Fruit fly (Drosophila melanogaster) whole organism, embryonic: ENCODE results near the gene Son.

Experiments used
- Atf3 ChIP-seq: fragments of 200-800 bp; sonication (Bioruptor generic); optimal IDR thresholded peaks from 3 replicates; lab custom pipeline; 2016; ENCODE audit warnings: missing biosample characterization, missing genetic modification characterization
- Bgb ChIP-seq: fragments of 200-800 bp; sonication (Bioruptor generic); IDR thresholded peaks from 2 replicates; pipeline ENCODE4 v1.3.6; 2022; ENCODE audit warnings: missing biosample characterization, missing genetic modification characterization; ENCODE audit not compliant: partially characterized antibody
- Blimp-1 ChIP-seq: fragments of 200-800 bp; sonication (Bioruptor generic); optimal IDR thresholded peaks from 3 replicates; lab custom pipeline; 2018; ENCODE audit warnings: missing biosample characterization, missing genetic modification characterization, mild to moderate bottlenecking, moderate library complexity, missing genetic modification reagents
- CG10431 ChIP-seq: fragments of 200-800 bp; sonication (Bioruptor generic); optimal IDR thresholded peaks from 3 replicates; lab custom pipeline; 2018; ENCODE audit warnings: missing biosample characterization, mild to moderate bottlenecking, missing genetic modification characterization
- CG10654 ChIP-seq: fragments of 200-800 bp; sonication (Bioruptor generic); optimal IDR thresholded peaks from 2 replicates; lab custom pipeline; 2016; ENCODE audit warnings: missing biosample characterization, missing genetic modification characterization
- CG11085 ChIP-seq: fragments of 200-800 bp; sonication (Bioruptor generic); IDR thresholded peaks from 2 replicates; pipeline ENCODE4 v1.3.6; 2022; ENCODE audit warnings: missing biosample characterization, missing genetic modification characterization
- CG12391 ChIP-seq: fragments of 200-800 bp; sonication (Bioruptor generic); optimal IDR thresholded peaks from 3 replicates; lab custom pipeline; 2018; ENCODE audit warnings: missing biosample characterization, mild to moderate bottlenecking, missing genetic modification characterization, moderate library complexity
- CG12744 ChIP-seq: fragments of 200-800 bp; sonication (Bioruptor generic); optimal IDR thresholded peaks from 2 replicates; lab custom pipeline; 2016; ENCODE audit warnings: missing biosample characterization, missing genetic modification characterization
- CG13424 ChIP-seq: fragments of 200-800 bp; sonication (Bioruptor generic); optimal IDR thresholded peaks from 2 replicates; lab custom pipeline; 2019; ENCODE audit warnings: missing biosample characterization, mild to moderate bottlenecking, missing genetic modification characterization, moderate library complexity
- CG1602 ChIP-seq: fragments of 200-800 bp; sonication (Bioruptor generic); optimal IDR thresholded peaks from 3 replicates; lab custom pipeline; 2016; ENCODE audit warnings: missing biosample characterization, missing genetic modification characterization
- CG17385 ChIP-seq: fragments of 200-800 bp; sonication (Bioruptor generic); optimal IDR thresholded peaks from 3 replicates; lab custom pipeline; 2018; ENCODE audit warnings: missing biosample characterization, mild to moderate bottlenecking, missing genetic modification characterization
- CG2120 ChIP-seq: fragments of 200-800 bp; sonication (Bioruptor generic); optimal IDR thresholded peaks from 3 replicates; lab custom pipeline; 2016; ENCODE audit warnings: missing biosample characterization, missing genetic modification characterization
- CG2678 ChIP-seq: fragments of 200-800 bp; sonication (Bioruptor generic); optimal IDR thresholded peaks from 3 replicates; lab custom pipeline; 2019; ENCODE audit warnings: missing biosample characterization, mild to moderate bottlenecking, missing genetic modification characterization, moderate library complexity
- CG3995 ChIP-seq: fragments of 200-800 bp; sonication (Bioruptor generic); optimal IDR thresholded peaks from 3 replicates; lab custom pipeline; 2016; ENCODE audit warnings: missing biosample characterization, missing genetic modification characterization
- CG4282 ChIP-seq: fragments of 200-800 bp; sonication (Bioruptor generic); optimal IDR thresholded peaks from 2 replicates; lab custom pipeline; 2016; ENCODE audit warnings: missing biosample characterization, missing genetic modification characterization
- CG4707 ChIP-seq: fragments of 200-800 bp; sonication (Bioruptor generic); optimal IDR thresholded peaks from 2 replicates; lab custom pipeline; 2018; ENCODE audit warnings: missing biosample characterization, mild to moderate bottlenecking, missing genetic modification characterization, moderate library complexity
- CG5245 ChIP-seq: fragments of 200-800 bp; sonication (Bioruptor generic); optimal IDR thresholded peaks from 3 replicates; lab custom pipeline; 2016; ENCODE audit warnings: missing biosample characterization, missing genetic modification characterization
- CG7556 ChIP-seq: fragments of 200-800 bp; sonication (Bioruptor generic); optimal IDR thresholded peaks from 2 replicates; lab custom pipeline; 2017; ENCODE audit warnings: missing biosample characterization, mild to moderate bottlenecking, missing genetic modification characterization
- CG7987 ChIP-seq: fragments of 200-800 bp; sonication (Bioruptor generic); optimal IDR thresholded peaks from 2 replicates; lab custom pipeline; 2018; ENCODE audit warnings: missing biosample characterization, mild to moderate bottlenecking, missing genetic modification characterization, moderate library complexity
- CG8388 ChIP-seq: fragments of 200-800 bp; sonication (Bioruptor generic); optimal IDR thresholded peaks from 2 replicates; lab custom pipeline; 2019; ENCODE audit warnings: missing biosample characterization, mild to moderate bottlenecking, missing genetic modification characterization, moderate library complexity
- CG9215 ChIP-seq: fragments of 200-800 bp; sonication (Bioruptor generic); IDR thresholded peaks from 2 replicates; pipeline ENCODE4 v1.3.6; 2022; ENCODE audit warnings: missing biosample characterization, missing genetic modification characterization
- CrebB ChIP-seq: fragments of 200-800 bp; sonication (Bioruptor generic); optimal IDR thresholded peaks from 3 replicates; lab custom pipeline; 2018; ENCODE audit warnings: missing biosample characterization, mild to moderate bottlenecking, missing genetic modification characterization
- Doc2 ChIP-seq: fragments of 200-800 bp; sonication (Bioruptor generic); IDR thresholded peaks from 2 replicates; pipeline ENCODE4 v1.3.6; 2022; ENCODE audit warnings: missing biosample characterization, missing genetic modification characterization
- Dp ChIP-seq: fragments of 200-800 bp; sonication (Bioruptor generic); optimal IDR thresholded peaks from 2 replicates; lab custom pipeline; 2018; ENCODE audit warnings: missing biosample characterization, mild to moderate bottlenecking, missing genetic modification characterization, moderate library complexity
- Hey ChIP-seq: fragments of 200-800 bp; sonication (Bioruptor generic); optimal IDR thresholded peaks from 3 replicates; lab custom pipeline; 2018; ENCODE audit warnings: missing biosample characterization, mild to moderate bottlenecking, missing genetic modification characterization
- HmgD ChIP-seq: fragments of 200-800 bp; sonication (Bioruptor generic); optimal IDR thresholded peaks from 3 replicates; lab custom pipeline; 2016; ENCODE audit warnings: missing biosample characterization, missing genetic modification characterization
- Hsf ChIP-seq: fragments of 200-800 bp; sonication (Bioruptor generic); optimal IDR thresholded peaks from 3 replicates; lab custom pipeline; 2016; ENCODE audit warnings: missing biosample characterization, missing genetic modification characterization
- Opbp ChIP-seq: fragments of 200-800 bp; sonication (Bioruptor generic); IDR thresholded peaks from 3 replicates; pipeline ENCODE4 v1.3.6; 2022; ENCODE audit warnings: missing biosample characterization, missing genetic modification characterization; ENCODE audit not compliant: partially characterized antibody
- Rx ChIP-seq: fragments of 200-800 bp; sonication (Bioruptor generic); IDR thresholded peaks from 2 replicates; pipeline ENCODE4 v1.3.6; 2022; ENCODE audit warnings: missing biosample characterization, missing genetic modification characterization
- cato ChIP-seq: fragments of 200-800 bp; sonication (Bioruptor generic); optimal IDR thresholded peaks from 2 replicates; lab custom pipeline; 2016; ENCODE audit warnings: missing biosample characterization, missing genetic modification characterization, borderline replicate concordance
- chinmo ChIP-seq: fragments of 200-800 bp; sonication (Bioruptor generic); IDR thresholded peaks from 4 replicates; pipeline ENCODE4 v1.3.6; 2022; ENCODE audit warnings: missing biosample characterization, missing genetic modification characterization; ENCODE audit not compliant: partially characterized antibody
- cwo ChIP-seq: fragments of 200-800 bp; sonication (Bioruptor generic); optimal IDR thresholded peaks from 3 replicates; lab custom pipeline; 2017; ENCODE audit warnings: missing biosample characterization, missing genetic modification characterization, mild to moderate bottlenecking, moderate library complexity, missing genetic modification reagents
- dmrt99B ChIP-seq: fragments of 200-800 bp; sonication (Bioruptor generic); optimal IDR thresholded peaks from 2 replicates; lab custom pipeline; 2018; ENCODE audit warnings: missing biosample characterization, mild to moderate bottlenecking, missing genetic modification characterization, moderate library complexity
- gsb ChIP-seq: fragments of 200-800 bp; sonication (Bioruptor generic); IDR thresholded peaks from 2 replicates; pipeline ENCODE4 v1.3.6; 2022; ENCODE audit warnings: missing biosample characterization, missing genetic modification characterization
- hkb ChIP-seq, 2 experiments: fragments of 200-800 bp in 1 of 2; fragments of >200 bp in 1 of 2; sonication (Bioruptor generic) in 1 of 2; IDR thresholded peaks in 1 of 2; optimal IDR thresholded peaks in 1 of 2; 2 replicates each; pipeline versions ENCODE4 v1.3.6 to Lab custom; 2017 to 2022; ENCODE audit warnings: missing biosample characterization in 1 of 2, missing genetic modification characterization in 1 of 2
- kah ChIP-seq: fragments of 200-800 bp; sonication (Bioruptor generic); optimal IDR thresholded peaks from 2 replicates; lab custom pipeline; 2018; ENCODE audit warnings: missing biosample characterization, mild to moderate bottlenecking, missing genetic modification characterization
- mam ChIP-seq: fragments of 200-800 bp; sonication (Bioruptor generic); optimal IDR thresholded peaks from 3 replicates; lab custom pipeline; 2016; ENCODE audit warnings: missing biosample characterization, missing genetic modification characterization
- mld ChIP-seq: fragments of 200-800 bp; sonication (Bioruptor generic); IDR thresholded peaks from 3 replicates; pipeline ENCODE4 v1.3.6; 2022; ENCODE audit warnings: missing biosample characterization, missing genetic modification characterization; ENCODE audit not compliant: partially characterized antibody
- nmo ChIP-seq: fragments of 200-800 bp; sonication (Bioruptor generic); optimal IDR thresholded peaks from 2 replicates; lab custom pipeline; 2018; ENCODE audit warnings: missing biosample characterization, mild to moderate bottlenecking, missing genetic modification characterization, moderate library complexity
- nom ChIP-seq: fragments of 200-800 bp; sonication (Bioruptor generic); optimal IDR thresholded peaks from 2 replicates; lab custom pipeline; 2017; ENCODE audit warnings: missing biosample characterization, missing genetic modification characterization, mild to moderate bottlenecking, moderate library complexity, missing genetic modification reagents
- phol ChIP-seq: fragments of 200-800 bp; sonication (Bioruptor generic); optimal IDR thresholded peaks from 3 replicates; lab custom pipeline; 2018; ENCODE audit warnings: missing biosample characterization, mild to moderate bottlenecking, missing genetic modification characterization, moderate library complexity
- pnt ChIP-seq: fragments of 200-800 bp; sonication (Bioruptor generic); optimal IDR thresholded peaks from 3 replicates; lab custom pipeline; 2016; ENCODE audit warnings: missing biosample characterization, missing genetic modification characterization
- sd ChIP-seq: fragments of 200-800 bp; sonication (Bioruptor generic); optimal IDR thresholded peaks from 3 replicates; lab custom pipeline; 2018; ENCODE audit warnings: missing biosample characterization, mild to moderate bottlenecking, missing genetic modification characterization, moderate library complexity
- sisA ChIP-seq: fragments of 200-800 bp; sonication (Bioruptor generic); IDR thresholded peaks from 2 replicates; pipeline ENCODE4 v1.3.6; 2022; ENCODE audit warnings: missing biosample characterization, missing genetic modification characterization
- sna ChIP-seq: fragments of 200-800 bp; sonication (Bioruptor generic); IDR thresholded peaks from 2 replicates; pipeline ENCODE4 v1.3.6; 2022; ENCODE audit warnings: missing biosample characterization, missing genetic modification characterization; ENCODE audit not compliant: partially characterized antibody
- tap ChIP-seq: fragments of 200-800 bp; optimal IDR thresholded peaks from 3 replicates; lab custom pipeline; 2019; ENCODE audit warnings: missing biosample characterization, mild to moderate bottlenecking, missing genetic modification characterization, moderate library complexity
- usp ChIP-seq: fragments of >200 bp; optimal IDR thresholded peaks from 2 replicates; lab custom pipeline; 2017; ENCODE audit warnings: missing biosample characterization, missing genetic modification characterization
- vfl ChIP-seq: fragments of 200-800 bp; sonication (Bioruptor generic); optimal IDR thresholded peaks from 2 replicates; lab custom pipeline; 2016; ENCODE audit warnings: missing biosample characterization, missing genetic modification characterization

The Son gene

DNA sequence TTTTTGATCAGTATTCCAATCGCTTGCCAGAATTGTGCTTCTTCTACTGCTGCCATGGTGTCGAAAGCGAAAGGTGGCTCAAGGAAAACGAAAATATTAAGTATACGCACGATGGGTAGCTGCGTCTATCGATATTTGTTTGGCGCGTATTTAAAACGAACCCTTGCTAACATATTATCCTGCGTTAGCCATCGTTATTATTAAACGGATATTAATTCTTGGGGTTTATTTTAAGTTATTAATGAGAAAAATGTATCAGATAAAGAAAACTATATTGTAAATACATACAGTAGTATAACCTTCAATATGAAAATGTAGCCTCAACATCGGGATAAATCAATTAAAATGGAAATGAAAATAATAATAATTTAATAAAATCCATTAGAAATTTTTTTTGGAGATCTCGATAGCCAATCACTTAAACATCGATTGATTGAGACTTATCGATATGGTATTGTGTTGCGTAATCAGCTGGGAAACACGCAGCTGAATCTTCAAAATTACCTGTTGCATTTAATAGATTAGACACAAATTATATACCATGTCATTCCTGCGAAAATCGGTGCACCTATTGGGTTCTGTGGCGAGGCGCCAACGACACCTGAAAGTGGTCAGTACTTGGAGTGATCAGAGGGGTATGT is 22.4 kb upstream of the Son start, which contains the start of the genes CG9386 and BckdhA (continued):
- TF ChIP-seq CG13424 = peak; percentile 58
- TF ChIP-seq CG8388 (GFP tag; lab: Kevin White, UChicago) = peak; percentile 5
- TF ChIP-seq CrebB (tag; lab: Kevin White, UChicago) = no peak
- TF ChIP-seq CG4282 (GFP tag; lab: Kevin White, UChicago) = no peak
- no peak for TF ChIP-seq dmrt99B (tag; lab: Kevin White, UChicago)
- no peak for TF ChIP-seq Rx
- peak; percentile 0 for TF ChIP-seq CG5245 (GFP tag; lab: Kevin White, UChicago)
- peak; percentile 72 for TF ChIP-seq kah (GFP tag; lab: Kevin White, UChicago)
- peak; percentile 42 for TF ChIP-seq CG7556 (GFP tag; lab: Kevin White, UChicago)
- TF ChIP-seq sisA (GFP tag; lab: Robert Waterston, UW) = no peak
- peak; percentile 21 for TF ChIP-seq HmgD
- TF ChIP-seq CG3995 (GFP tag; lab: Kevin White, UChicago) = peak; percentile 89
- no peak for TF ChIP-seq tap
- no peak; the same call in none of the 2 replicates for TF ChIP-seq sna (GFP tag; lab: Robert Waterston, UW)
- TF ChIP-seq usp (GFP tag; lab: Kevin White, UChicago) = no peak
- no peak for TF ChIP-seq CG4707
- peak; percentile 59 for TF ChIP-seq Hsf (GFP tag; lab: Kevin White, UChicago)
- TF ChIP-seq CG7987 (GFP tag; lab: Kevin White, UChicago) = no peak
- peak; percentile 49 for TF ChIP-seq CG9215 (GFP tag; lab: Robert Waterston, UW)
- TF ChIP-seq CG10431 (GFP tag; lab: Kevin White, UChicago) = no peak
- peak; percentile 17 for TF ChIP-seq cato (GFP tag; lab: Kevin White, UChicago)
- TF ChIP-seq Hey (tag; lab: Kevin White, UChicago) = no peak
- TF ChIP-seq CG2678 = peak; percentile 63
- peak; percentile 6 for TF ChIP-seq sd (tag; lab: Kevin White, UChicago)
- peak; percentile 45 for TF ChIP-seq CG10654
- no peak for TF ChIP-seq gsb
- TF ChIP-seq phol = peak; percentile 60
- peak; percentile 77 for TF ChIP-seq Dp (GFP tag; lab: Kevin White, UChicago)
- TF ChIP-seq Blimp-1 (GFP tag; lab: Kevin White, UChicago) = peak; percentile 65
- TF ChIP-seq nom (GFP tag; lab: Kevin White, UChicago) = no peak
- TF ChIP-seq CG2120 (GFP tag; lab: Kevin White, UChicago) = peak; percentile 81
- no peak for TF ChIP-seq Doc2 (GFP tag; lab: Robert Waterston, UW)
- peak; percentile 93 for TF ChIP-seq CG17385
- TF ChIP-seq nmo (GFP tag; lab: Kevin White, UChicago) = peak; percentile 66
- peak; percentile 30 for TF ChIP-seq CG1602 (GFP tag; lab: Kevin White, UChicago)
- TF ChIP-seq pnt (GFP tag; lab: Kevin White, UChicago) = peak; percentile 34
- TF ChIP-seq CG12391 (tag; lab: Kevin White, UChicago) = peak; percentile 73
- TF ChIP-seq CG11085 (GFP tag; lab: Robert Waterston, UW) = no peak
- 0 out of 3 replicates have a peak, but pooled peaks have one; percentile 5 for TF ChIP-seq Opbp (GFP tag; lab: Robert Waterston, UW)
- peak; percentile 30 for TF ChIP-seq CG12744 (GFP tag; lab: Kevin White, UChicago)
- peak; percentile 54 for TF ChIP-seq cwo (GFP tag; lab: Kevin White, UChicago)
- TF ChIP-seq mam (GFP tag; lab: Kevin White, UChicago) = peak; percentile 75
- TF ChIP-seq Atf3 (GFP tag; lab: Kevin White, UChicago) = no peak
- TF ChIP-seq mld (GFP tag; lab: Robert Waterston, UW) = no peak
- peak; percentile 72; the same call in 1 of the 4 replicates for TF ChIP-seq chinmo (GFP tag; lab: Robert Waterston, UW)
- no peak for TF ChIP-seq hkb (optimal IDR thresholded peaks at IDR 0.05; lab: Kevin White, UChicago)
- TF ChIP-seq hkb (GFP tag; IDR thresholded peaks at IDR 0.05; lab: Robert Waterston, UW) = no peak
- peak; percentile 69 for TF ChIP-seq Bgb (GFP tag; lab: Robert Waterston, UW)
- TF ChIP-seq vfl (GFP tag; lab: Kevin White, UChicago) = peak; percentile 34
